Worm (Caenorhabditis elegans): Measurements from ENCODE around the gene cht-4.

cht-4 gene

ce11 chrIII:1625660-1626275, 31.5 kb downstream of the cht-4 start:
- TF ChIP-seq ztf-4 (tag; optimal IDR thresholded peaks at IDR 0.05) = peak; percentile 38
- no peak for TF ChIP-seq aly-2 (tag; optimal IDR thresholded peaks at IDR 0.05)
- TF ChIP-seq skn-1 (tag; optimal IDR thresholded peaks at IDR 0.05) = no peak
- no peak for TF ChIP-seq ama-1 (optimal IDR thresholded peaks at IDR 0.05)
- TF ChIP-seq mbf-1 (tag; optimal IDR thresholded peaks at IDR 0.05) = no peak
- no peak for TF ChIP-seq ceh-16 (tag; optimal IDR thresholded peaks at IDR 0.05)

ce11 chrIII:1622329-1622728, 35.0 kb downstream of the cht-4 start:
- peak; percentile 45 for TF ChIP-seq fos-1 (tag; optimal IDR thresholded peaks at IDR 0.05)
- no peak for TF ChIP-seq lsy-2 (tag; optimal IDR thresholded peaks at IDR 0.05)
- no peak for TF ChIP-seq sma-3 (GFP tag; optimal IDR thresholded peaks at IDR 0.05)
- TF ChIP-seq alr-1 (tag; optimal IDR thresholded peaks at IDR 0.05) = no peak
- TF ChIP-seq nhr-23 (tag; optimal IDR thresholded peaks at IDR 0.05) = no peak
- TF ChIP-seq aly-2 (tag; optimal IDR thresholded peaks at IDR 0.05) = no peak
- TF ChIP-seq crh-2 (tag; optimal IDR thresholded peaks at IDR 0.05) = peak; percentile 2
- TF ChIP-seq nhr-237 (tag; optimal IDR thresholded peaks at IDR 0.05) = no peak
- no peak for TF ChIP-seq lin-11 (tag; optimal IDR thresholded peaks at IDR 0.05)
- peak; percentile 14 for TF ChIP-seq lin-13 (GFP tag; optimal IDR thresholded peaks at IDR 0.05)
- no peak for TF ChIP-seq sem-4 (tag; optimal IDR thresholded peaks at IDR 0.05)
- TF ChIP-seq Y55F3AM.14 (GFP tag; optimal IDR thresholded peaks at IDR 0.05) = no peak
- TF ChIP-seq sma-9 (GFP tag; optimal IDR thresholded peaks at IDR 0.05) = peak; percentile 62
- TF ChIP-seq sma-9 (tag; optimal IDR thresholded peaks at IDR 0.05) = no peak
- no peak for TF ChIP-seq mab-5 (tag; optimal IDR thresholded peaks at IDR 0.05)
- TF ChIP-seq zag-1 (tag; optimal IDR thresholded peaks at IDR 0.05) = no peak

ce11 chrIII:1621330-1621729, 36.0 kb downstream of the cht-4 start:
- TF ChIP-seq sma-9 (GFP tag; optimal IDR thresholded peaks at IDR 0.05) (no peak), sma-9 (tag; optimal IDR thresholded peaks at IDR 0.05) (no peak), nhr-6 (tag; optimal IDR thresholded peaks at IDR 0.05) (no peak), egl-27 (tag; optimal IDR thresholded peaks at IDR 0.05) (no peak), mab-5 (tag; optimal IDR thresholded peaks at IDR 0.05) (no peak), nhr-25 (tag; optimal IDR thresholded peaks at IDR 0.05) (no peak), ztf-11 (tag; optimal IDR thresholded peaks at IDR 0.05) (no peak), snpc-4 (tag; optimal IDR thresholded peaks at IDR 0.05) (no peak), lin-39 (tag; optimal IDR thresholded peaks at IDR 0.05) (no peak), fos-1 (tag; optimal IDR thresholded peaks at IDR 0.05) (no peak), ama-1 (optimal IDR thresholded peaks at IDR 0.05) (no peak), dmd-4 (tag; optimal IDR thresholded peaks at IDR 0.05) (no peak), nhr-129 (tag; optimal IDR thresholded peaks at IDR 0.05) (no peak), nhr-12 (tag; optimal IDR thresholded peaks at IDR 0.05) (no peak), F13H6.1 (tag; optimal IDR thresholded peaks at IDR 0.05) (no peak), crh-2 (tag; optimal IDR thresholded peaks at IDR 0.05) (no peak), C34F6.9 (tag; optimal IDR thresholded peaks at IDR 0.05) (no peak), nhr-10 (tag; optimal IDR thresholded peaks at IDR 0.05) (no peak), aly-2 (tag; optimal IDR thresholded peaks at IDR 0.05) (no peak), nhr-11 (tag; optimal IDR thresholded peaks at IDR 0.05) (no peak), nhr-21 (tag; optimal IDR thresholded peaks at IDR 0.05) (no peak)

- TF ChIP-seq ceh-82 (tag; optimal IDR thresholded peaks at IDR 0.05) = no peak
- TF ChIP-seq ZK546.5 (tag; optimal IDR thresholded peaks at IDR 0.05) = no peak
- TF ChIP-seq sma-3 (GFP tag; optimal IDR thresholded peaks at IDR 0.05) = no peak
- no peak for TF ChIP-seq F13H6.1 (tag; optimal IDR thresholded peaks at IDR 0.05)
- no peak for TF ChIP-seq unc-55 (GFP tag; optimal IDR thresholded peaks at IDR 0.05)
- no peak for TF ChIP-seq nhr-11 (tag; optimal IDR thresholded peaks at IDR 0.05)
- no peak for TF ChIP-seq elt-1 (tag; optimal IDR thresholded peaks at IDR 0.05)
- TF ChIP-seq ceh-16 (tag; optimal IDR thresholded peaks at IDR 0.05) = no peak
- TF ChIP-seq egl-27 (tag; optimal IDR thresholded peaks at IDR 0.05) = no peak
- TF ChIP-seq blmp-1 (tag; optimal IDR thresholded peaks at IDR 0.05; ENCODE audit: insufficient read depth) = no peak
- no peak for TF ChIP-seq mdl-1 (tag; optimal IDR thresholded peaks at IDR 0.05)
- TF ChIP-seq Y55F3AM.14 (GFP tag; optimal IDR thresholded peaks at IDR 0.05) = no peak
- no peak for TF ChIP-seq peb-1 (tag; optimal IDR thresholded peaks at IDR 0.05)
- no peak for TF ChIP-seq ztf-11 (tag; optimal IDR thresholded peaks at IDR 0.05)
- TF ChIP-seq nhr-237 (tag; optimal IDR thresholded peaks at IDR 0.05) = no peak
- no peak for TF ChIP-seq alr-1 (tag; optimal IDR thresholded peaks at IDR 0.05)
Observed at ce11 chrIII:1619890-1620289, 37.4 kb downstream of the cht-4 start.
